Worm (Caenorhabditis elegans) whole organism, L2 larva: ENCODE measurements around the gene C34F11.1.

ENCODE experiments used
- aly-2 ChIP-seq: fragments of 150-350 bp; optimal IDR thresholded peaks from 2 replicates; lab custom pipeline; 2014; ENCODE audit warnings: missing biosample characterization, missing genetic modification characterization
- blmp-1 ChIP-seq: sonication (generic microtip); optimal IDR thresholded peaks from 2 replicates; lab custom pipeline; 2017; ENCODE audit warnings: missing genetic modification characterization, mild to moderate bottlenecking, missing compliant biosample characterization, antibody characterized with exemption, moderate library complexity; ENCODE audit not compliant: insufficient read depth
- egl-27 ChIP-seq: sonication (generic microtip); optimal IDR thresholded peaks from 3 replicates; lab custom pipeline; 2017; ENCODE audit warnings: missing biosample characterization, missing genetic modification reagents, missing genetic modification characterization
- lsy-2 ChIP-seq, 2 experiments: fragments of 150-350 bp in 1 of 2; sonication (generic microtip) in 1 of 2; optimal IDR thresholded peaks; 2 replicates each; lab custom pipeline; 2014 to 2017; ENCODE audit warnings: missing biosample characterization in 2 of 2, missing genetic modification characterization in 2 of 2
- mab-5 ChIP-seq: fragments of 150-350 bp; optimal IDR thresholded peaks from 2 replicates; lab custom pipeline; 2014; ENCODE audit warnings: missing biosample characterization, missing genetic modification characterization
- mdl-1 ChIP-seq, 2 experiments: fragments of 150-350 bp in 1 of 2; sonication (generic microtip) in 1 of 2; optimal IDR thresholded peaks; 2 replicates each; lab custom pipeline; 2017; ENCODE audit warnings: missing biosample characterization in 2 of 2, missing genetic modification characterization in 2 of 2
- nhr-11 ChIP-seq: fragments of 150-350 bp; optimal IDR thresholded peaks from 2 replicates; lab custom pipeline; 2014; ENCODE audit warnings: missing biosample characterization, missing genetic modification characterization
- nhr-23 ChIP-seq: fragments of 150-350 bp; optimal IDR thresholded peaks from 2 replicates; lab custom pipeline; 2014; ENCODE audit warnings: missing biosample characterization, missing genetic modification reagents, missing genetic modification characterization
- nhr-77 ChIP-seq: fragments of 150-350 bp; optimal IDR thresholded peaks from 2 replicates; lab custom pipeline; 2014; ENCODE audit warnings: missing biosample characterization, missing genetic modification characterization
- snpc-4 ChIP-seq: fragments of 150-350 bp; optimal IDR thresholded peaks from 2 replicates; lab custom pipeline; 2014; ENCODE audit warnings: missing biosample characterization, missing genetic modification characterization
- unc-55 ChIP-seq: fragments of 150-350 bp; sonication (generic microtip); optimal IDR thresholded peaks from 3 replicates; lab custom pipeline; 2014; ENCODE audit warnings: missing biosample characterization, missing genetic modification reagents, missing genetic modification characterization
- ztf-11 ChIP-seq: sonication (generic microtip); optimal IDR thresholded peaks from 2 replicates; lab custom pipeline; 2017; ENCODE audit warnings: missing biosample characterization, missing genetic modification characterization
- ztf-4 ChIP-seq: fragments of 150-350 bp; optimal IDR thresholded peaks from 2 replicates; lab custom pipeline; 2014; ENCODE audit warnings: missing biosample characterization, missing genetic modification characterization

DNA sequence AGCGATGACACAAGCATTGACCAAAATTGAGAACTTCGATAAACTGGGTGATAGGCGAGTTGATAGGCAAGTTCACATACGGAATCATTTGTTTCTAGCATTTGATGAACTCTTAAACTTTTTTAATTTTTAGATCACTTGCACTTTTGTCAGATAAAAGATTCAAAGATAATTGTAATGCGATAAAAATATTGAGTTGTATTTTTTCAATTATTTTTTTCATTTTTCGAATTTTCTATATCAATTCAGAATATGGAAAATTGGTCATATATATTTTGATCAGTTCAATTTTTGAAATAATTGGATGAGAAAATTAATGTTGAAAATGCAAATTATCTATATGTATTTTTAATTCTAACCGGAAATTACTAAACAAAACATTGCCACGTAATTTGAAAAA, 46.0 kb upstream of the C34F11.1 start, which contains the start of gene srb-3:
- TF ChIP-seq blmp-1 (tag; lab: Kevin White, UChicago) (no peak), nhr-23 (tag; lab: Kevin White, UChicago) (no peak), snpc-4 (tag; lab: Kevin White, UChicago) (no peak), nhr-11 (tag; lab: Kevin White, UChicago) (no peak), mdl-1 (tag; optimal IDR thresholded peaks at IDR 0.05; lab: Kevin White, UChicago) (no peak), aly-2 (tag; lab: Kevin White, UChicago) (no peak), lsy-2 (tag; optimal IDR thresholded peaks at IDR 0.05; lab: Kevin White, UChicago) (no peak), mab-5 (tag; lab: Kevin White, UChicago) (no peak), unc-55 (GFP tag; lab: Kevin White, UChicago) (no peak), nhr-77 (tag; lab: Kevin White, UChicago) (no peak), ztf-4 (tag; lab: Kevin White, UChicago) (no peak), egl-27 (tag; lab: Kevin White, UChicago) (no peak), ztf-11 (tag; lab: Kevin White, UChicago) (no peak)
